Worm (Caenorhabditis elegans): ENCODE measurements around the gene Y39A3A.2.

- TF ChIP-seq cog-1 (tag; optimal IDR thresholded peaks at IDR 0.05) (no peak), med-1 (GFP tag; optimal IDR thresholded peaks at IDR 0.05; ENCODE audit: insufficient read depth) (no peak)
Observed at ce11 chrIII:2100842-2101241, 43.4 kb upstream of the Y39A3A.2 start.

All from whole organism, midembryonic.